Fruit fly (Drosophila melanogaster) whole organism, pupa: ENCODE results near the gene Taf4.
A peak's percentile ranks its signal among the peaks of the same experiment; 100 is the strongest.

Experiments
- CG10348 ChIP-seq: fragments of 200-800 bp; sonication (Bioruptor generic); IDR thresholded peaks from 2 replicates; pipeline ENCODE4 v1.3.6; 2022; ENCODE audit warnings: missing biosample characterization, missing genetic modification characterization
- CG12605 ChIP-seq: fragments of 200-800 bp; sonication (Bioruptor generic); IDR thresholded peaks from 2 replicates; pipeline ENCODE4 v1.3.6; 2022; ENCODE audit warnings: missing biosample characterization, missing genetic modification characterization
- CG13204 ChIP-seq: fragments of 200-800 bp; sonication (Bioruptor generic); optimal IDR thresholded peaks from 2 replicates; lab custom pipeline; 2018; ENCODE audit warnings: missing biosample characterization, mild to moderate bottlenecking, missing genetic modification characterization, moderate library complexity
- CG14655 ChIP-seq: fragments of 200-800 bp; sonication (Bioruptor generic); optimal IDR thresholded peaks from 3 replicates; lab custom pipeline; 2017; ENCODE audit warnings: mild to moderate bottlenecking, missing biosample characterization, missing genetic modification reagents, missing genetic modification characterization
- CG15710 ChIP-seq: fragments of 200-800 bp; sonication (Bioruptor generic); optimal IDR thresholded peaks from 2 replicates; lab custom pipeline; 2018; ENCODE audit warnings: missing biosample characterization, mild to moderate bottlenecking, missing genetic modification characterization, moderate library complexity
- CG17806 ChIP-seq: fragments of 200-800 bp; sonication (Bioruptor generic); optimal IDR thresholded peaks from 2 replicates; lab custom pipeline; 2018; ENCODE audit warnings: missing biosample characterization, mild to moderate bottlenecking, missing genetic modification characterization, moderate library complexity
- CG32121 ChIP-seq: fragments of 200-800 bp; sonication (Bioruptor generic); IDR thresholded peaks from 2 replicates; pipeline ENCODE4 v1.3.6; 2022; ENCODE audit warnings: missing biosample characterization, missing genetic modification characterization
- CG34367 ChIP-seq: fragments of 200-800 bp; sonication (Bioruptor generic); optimal IDR thresholded peaks from 2 replicates; lab custom pipeline; 2018; ENCODE audit warnings: missing biosample characterization, mild to moderate bottlenecking, missing genetic modification characterization
- CG4496 ChIP-seq: fragments of 200-800 bp; sonication (Bioruptor generic); IDR thresholded peaks from 3 replicates; pipeline ENCODE4 v1.3.6; 2022; ENCODE audit warnings: missing biosample characterization, missing genetic modification characterization
- CG8159 ChIP-seq: fragments of 200-800 bp; sonication (Bioruptor generic); optimal IDR thresholded peaks from 3 replicates; lab custom pipeline; 2018; ENCODE audit warnings: missing biosample characterization, mild to moderate bottlenecking, missing genetic modification characterization, moderate library complexity
- CG8301 ChIP-seq: fragments of 200-800 bp; sonication (Bioruptor generic); optimal IDR thresholded peaks from 2 replicates; lab custom pipeline; 2018; ENCODE audit warnings: missing biosample characterization, mild to moderate bottlenecking, missing genetic modification characterization
- CG9948 ChIP-seq: fragments of 200-800 bp; sonication (Bioruptor generic); optimal IDR thresholded peaks from 2 replicates; lab custom pipeline; 2018; ENCODE audit warnings: missing biosample characterization, mild to moderate bottlenecking, missing genetic modification characterization, moderate library complexity
- D1 ChIP-seq: fragments of 200-800 bp; sonication (Bioruptor generic); optimal IDR thresholded peaks from 2 replicates; lab custom pipeline; 2018; ENCODE audit warnings: missing biosample characterization, mild to moderate bottlenecking, missing genetic modification characterization, moderate library complexity
- EcR ChIP-seq: fragments of 200-800 bp; sonication (Bioruptor generic); optimal IDR thresholded peaks from 3 replicates; lab custom pipeline; 2019; ENCODE audit warnings: missing biosample characterization, missing genetic modification characterization, mild to moderate bottlenecking, moderate library complexity, missing genetic modification reagents
- Ets98B ChIP-seq: fragments of 200-800 bp; sonication (Bioruptor generic); IDR thresholded peaks from 2 replicates; pipeline ENCODE4 v1.3.6; 2022; ENCODE audit warnings: missing biosample characterization, missing genetic modification characterization
- Pif1A ChIP-seq: fragments of 200-800 bp; sonication (Bioruptor generic); optimal IDR thresholded peaks from 3 replicates; lab custom pipeline; 2016; ENCODE audit warnings: missing biosample characterization, missing genetic modification characterization
- Pif1B ChIP-seq: fragments of 200-800 bp; sonication (Bioruptor generic); optimal IDR thresholded peaks from 3 replicates; lab custom pipeline; 2016; ENCODE audit warnings: missing biosample characterization, missing genetic modification characterization
- Snoo ChIP-seq: fragments of 200-800 bp; sonication (Bioruptor generic); optimal IDR thresholded peaks from 3 replicates; lab custom pipeline; 2017; ENCODE audit warnings: missing biosample characterization, mild to moderate bottlenecking, missing genetic modification characterization, inconsistent platforms
- fd96Ca ChIP-seq: fragments of 200-800 bp; sonication (Bioruptor generic); IDR thresholded peaks from 3 replicates; pipeline ENCODE4 v1.3.6; 2022; ENCODE audit warnings: missing biosample characterization, missing genetic modification characterization
- gl ChIP-seq: fragments of 200-800 bp; sonication (Bioruptor generic); optimal IDR thresholded peaks from 2 replicates; lab custom pipeline; 2018; ENCODE audit warnings: missing biosample characterization, mild to moderate bottlenecking, missing genetic modification characterization
- rn ChIP-seq: fragments of 200-800 bp; sonication (Bioruptor generic); IDR thresholded peaks from 2 replicates; pipeline ENCODE4 v1.3.6; 2022; ENCODE audit warnings: missing biosample characterization, missing genetic modification characterization

Gene Taf4

dm6 chr3L:16156788-16157208, 43.8 kb downstream of the Taf4 start:
- TF ChIP-seq rn (GFP tag; lab: Robert Waterston, UW) (no peak), CG10348 (GFP tag; lab: Robert Waterston, UW) (no peak), Ets98B (GFP tag; lab: Robert Waterston, UW) (peak; percentile 52; the same call in 1 of the 2 replicates), CG4496 (GFP tag; lab: Robert Waterston, UW) (peak; percentile 37; the same call in 1 of the 3 replicates), CG12605 (GFP tag; lab: Robert Waterston, UW) (no peak)

- no peak for TF ChIP-seq CG10348 (GFP tag; lab: Robert Waterston, UW)
- no peak for TF ChIP-seq Ets98B (GFP tag; lab: Robert Waterston, UW)
- TF ChIP-seq CG13204 (GFP tag; lab: Kevin White, UChicago), result no peak
- peak; percentile 43 for TF ChIP-seq Pif1B (GFP tag; lab: Kevin White, UChicago)
- TF ChIP-seq fd96Ca (GFP tag; lab: Robert Waterston, UW), result no peak
- TF ChIP-seq Pif1A (GFP tag; lab: Kevin White, UChicago), result peak; percentile 69
- TF ChIP-seq CG8301, result peak; percentile 71
- peak; percentile 9 for TF ChIP-seq CG34367
- no peak for TF ChIP-seq Snoo (tag; lab: Kevin White, UChicago)
- peak; percentile 50 for TF ChIP-seq CG17806 (tag; lab: Kevin White, UChicago)
- TF ChIP-seq CG14655, result peak; percentile 69
- TF ChIP-seq CG4496 (GFP tag; lab: Robert Waterston, UW), result peak; percentile 47; the same call in 2 of the 3 replicates
- peak; percentile 32 for TF ChIP-seq D1 (tag; lab: Kevin White, UChicago)
- peak; percentile 31 for TF ChIP-seq CG15710 (tag; lab: Kevin White, UChicago)
- peak; percentile 57 for TF ChIP-seq CG8159 (tag; lab: Kevin White, UChicago)
- TF ChIP-seq CG12605 (GFP tag; lab: Robert Waterston, UW), result no peak
- TF ChIP-seq CG9948, result peak; percentile 61
- no peak for TF ChIP-seq CG32121 (GFP tag; lab: Robert Waterston, UW)
- TF ChIP-seq gl (tag; lab: Kevin White, UChicago), result no peak
- TF ChIP-seq EcR (GFP tag; lab: Kevin White, UChicago), result no peak
- 0 out of 2 replicates have a peak, but pooled peaks have one; percentile 22 for TF ChIP-seq rn (GFP tag; lab: Robert Waterston, UW)
These were observed 44.5 kb downstream of the Taf4 start for dm6 chr3L:16157251-16158190.

- TF ChIP-seq Ets98B (GFP tag; lab: Robert Waterston, UW) (peak; percentile 29; the same call in 1 of the 2 replicates), CG13204 (GFP tag; lab: Kevin White, UChicago) (no peak), EcR (GFP tag; lab: Kevin White, UChicago) (peak; percentile 71)
These were observed 45.3 kb downstream of the Taf4 start for dm6 chr3L:16158322-16158721.

dm6 chr3L:16159161-16160072, 46.4 kb downstream of the Taf4 start:
- TF ChIP-seq Snoo (tag; lab: Kevin White, UChicago) (peak; percentile 19), CG8301 (no peak), CG10348 (GFP tag; lab: Robert Waterston, UW) (no peak), rn (GFP tag; lab: Robert Waterston, UW) (no peak), Pif1B (GFP tag; lab: Kevin White, UChicago) (no peak), CG9948 (no peak), CG4496 (GFP tag; lab: Robert Waterston, UW) (no peak; the same call in 2 of the 3 replicates), gl (tag; lab: Kevin White, UChicago) (peak; percentile 45), Ets98B (GFP tag; lab: Robert Waterston, UW) (no peak; the same call in 1 of the 2 replicates), CG14655 (no peak), Pif1A (GFP tag; lab: Kevin White, UChicago) (no peak), CG8159 (tag; lab: Kevin White, UChicago) (no peak), CG15710 (tag; lab: Kevin White, UChicago) (no peak), EcR (GFP tag; lab: Kevin White, UChicago) (peak; percentile 41), fd96Ca (GFP tag; lab: Robert Waterston, UW) (no peak), D1 (tag; lab: Kevin White, UChicago) (no peak), CG17806 (tag; lab: Kevin White, UChicago) (no peak), CG13204 (GFP tag; lab: Kevin White, UChicago) (no peak), CG12605 (GFP tag; lab: Robert Waterston, UW) (no peak)
- TF ChIP-seq, all 21 proteins: peak for 3

- TF ChIP-seq CG4496 (GFP tag; lab: Robert Waterston, UW) (no peak), gl (tag; lab: Kevin White, UChicago) (no peak), CG8159 (tag; lab: Kevin White, UChicago) (no peak), CG34367 (no peak), EcR (GFP tag; lab: Kevin White, UChicago) (no peak), CG15710 (tag; lab: Kevin White, UChicago) (no peak), Ets98B (GFP tag; lab: Robert Waterston, UW) (no peak)
- TF ChIP-seq, all 21 proteins: peak for 0
These were observed 47.0 kb downstream of the Taf4 start for dm6 chr3L:16160073-16160398.
